Fruit fly (Drosophila melanogaster) whole organism, wandering third instar larva: ENCODE data around the gene B9d1.

Experiments used
- Abd-B ChIP-seq: fragments of >200 bp; optimal IDR thresholded peaks from 2 replicates; lab custom pipeline; 2017; ENCODE audit warnings: missing biosample characterization, missing genetic modification characterization
- CG32264 ChIP-seq: fragments of 200-800 bp; sonication (Bioruptor generic); optimal IDR thresholded peaks from 2 replicates; lab custom pipeline; 2016; ENCODE audit warnings: missing biosample characterization, missing genetic modification characterization
- CG9705 ChIP-seq: fragments of 200-800 bp; sonication (Bioruptor generic); optimal IDR thresholded peaks from 2 replicates; lab custom pipeline; 2018; ENCODE audit warnings: missing biosample characterization, mild to moderate bottlenecking, missing genetic modification characterization
- CrebA ChIP-seq: fragments of 200-800 bp; sonication (Bioruptor generic); optimal IDR thresholded peaks from 2 replicates; lab custom pipeline; 2016; ENCODE audit warnings: missing biosample characterization, mild to moderate bottlenecking, missing genetic modification characterization, borderline replicate concordance
- Dfd ChIP-seq: fragments of >200 bp; optimal IDR thresholded peaks from 2 replicates; lab custom pipeline; 2017; ENCODE audit warnings: missing biosample characterization, missing genetic modification characterization
- Dif ChIP-seq: fragments of 200-275, 200-300 bp; sonication (Bioruptor generic); optimal IDR thresholded peaks from 2 replicates; lab custom pipeline; 2018; ENCODE audit warnings: missing biosample characterization, missing genetic modification characterization; ENCODE audit not compliant: partially characterized antibody
- Hr78 ChIP-seq: fragments of >200 bp; optimal IDR thresholded peaks from 2 replicates; lab custom pipeline; 2017; ENCODE audit warnings: missing biosample characterization, missing genetic modification characterization
- Hr83 ChIP-seq: fragments of 200-300 bp; sonication (Bioruptor generic); optimal IDR thresholded peaks from 2 replicates; lab custom pipeline; 2016; ENCODE audit warnings: missing biosample characterization, mild to moderate bottlenecking, missing genetic modification characterization, moderate library complexity; ENCODE audit not compliant: poor library complexity, severe bottlenecking
- Jra ChIP-seq: sonication (Bioruptor generic); optimal IDR thresholded peaks from 2 replicates; lab custom pipeline; 2016; ENCODE audit warnings: missing biosample characterization, missing genetic modification characterization
- Mio ChIP-seq: sonication (Bioruptor generic); optimal IDR thresholded peaks from 2 replicates; lab custom pipeline; 2016; ENCODE audit warnings: missing biosample characterization, missing genetic modification characterization
- OdsH ChIP-seq: fragments of 200-800 bp; sonication (Bioruptor generic); optimal IDR thresholded peaks from 2 replicates; lab custom pipeline; 2016; ENCODE audit warnings: missing biosample characterization, mild to moderate bottlenecking, missing genetic modification characterization
- Sp1 ChIP-seq: fragments of 200-800 bp; sonication (Bioruptor generic); optimal IDR thresholded peaks from 3 replicates; lab custom pipeline; 2019; ENCODE audit warnings: missing biosample characterization, mild to moderate bottlenecking, missing genetic modification characterization, moderate library complexity
- br ChIP-seq: fragments of 200-800 bp; sonication (Bioruptor generic); optimal IDR thresholded peaks from 2 replicates; lab custom pipeline; 2016; ENCODE audit warnings: missing biosample characterization, missing genetic modification characterization
- brk ChIP-seq: fragments of 200-800 bp; sonication (Bioruptor generic); optimal IDR thresholded peaks from 2 replicates; lab custom pipeline; 2016; ENCODE audit warnings: missing biosample characterization, mild to moderate bottlenecking, missing genetic modification characterization
- dl ChIP-seq, 2 experiments: fragments of 175-275, 200-275 bp in 1 of 2; fragments of 200-275 bp in 1 of 2; sonication (Bioruptor generic); optimal IDR thresholded peaks; lab custom pipeline; 2018; ENCODE audit warnings: mild to moderate bottlenecking in 2 of 2, missing biosample characterization in 2 of 2, missing genetic modification characterization in 2 of 2, moderate library complexity in 2 of 2; ENCODE audit not compliant: partially characterized antibody in 2 of 2, insufficient read depth in 1 of 2
- dmrt93B ChIP-seq: fragments of 200-800 bp; sonication (Bioruptor generic); optimal IDR thresholded peaks from 2 replicates; lab custom pipeline; 2018; ENCODE audit warnings: missing biosample characterization, mild to moderate bottlenecking, missing genetic modification characterization
- dsf ChIP-seq: sonication (Bioruptor generic); optimal IDR thresholded peaks from 2 replicates; lab custom pipeline; 2016; ENCODE audit warnings: missing biosample characterization, missing genetic modification characterization, borderline replicate concordance
- ey ChIP-seq: fragments of 200-800 bp; sonication (Bioruptor generic); optimal IDR thresholded peaks from 2 replicates; lab custom pipeline; 2016; ENCODE audit warnings: missing biosample characterization, missing genetic modification characterization
- foxo ChIP-seq, 2 experiments: fragments of 200-800 bp; sonication (Bioruptor generic); optimal IDR thresholded peaks; 2 replicates in 1 of 2; 3 replicates in 1 of 2; lab custom pipeline; 2016 to 2017; ENCODE audit warnings: missing biosample characterization in 2 of 2, missing genetic modification characterization in 2 of 2
- fru ChIP-seq: fragments of 200-800 bp; sonication (Bioruptor generic); optimal IDR thresholded peaks from 3 replicates; lab custom pipeline; 2016; ENCODE audit warnings: missing biosample characterization, mild to moderate bottlenecking, missing genetic modification characterization
- jim ChIP-seq: fragments of 175-275, 200-325 bp; sonication (Bioruptor generic); optimal IDR thresholded peaks from 2 replicates; lab custom pipeline; 2016; ENCODE audit warnings: missing biosample characterization, mild to moderate bottlenecking, missing genetic modification characterization
- lola ChIP-seq: fragments of >200 bp; optimal IDR thresholded peaks from 2 replicates; lab custom pipeline; 2017; ENCODE audit warnings: missing biosample characterization, missing genetic modification characterization
- pan ChIP-seq: fragments of >200 bp; optimal IDR thresholded peaks from 2 replicates; lab custom pipeline; 2017
- psq ChIP-seq: fragments of 200-800 bp; sonication (Bioruptor generic); optimal IDR thresholded peaks from 3 replicates; lab custom pipeline; 2017; ENCODE audit warnings: missing biosample characterization, mild to moderate bottlenecking, missing genetic modification characterization, moderate library complexity
- rgr ChIP-seq: fragments of 200-800 bp; sonication (Bioruptor generic); optimal IDR thresholded peaks from 3 replicates; lab custom pipeline; 2016; ENCODE audit warnings: missing biosample characterization, mild to moderate bottlenecking, missing genetic modification characterization
- sage ChIP-seq: fragments of 200-800 bp; sonication (Bioruptor generic); optimal IDR thresholded peaks from 2 replicates; lab custom pipeline; 2016; ENCODE audit warnings: missing biosample characterization, mild to moderate bottlenecking, missing genetic modification characterization
- tai ChIP-seq: sonication (Bioruptor generic); optimal IDR thresholded peaks from 2 replicates; lab custom pipeline; 2016; ENCODE audit warnings: missing biosample characterization, missing genetic modification characterization
- usp ChIP-seq: fragments of >200 bp; optimal IDR thresholded peaks from 2 replicates; lab custom pipeline; 2017; ENCODE audit warnings: missing biosample characterization, missing genetic modification characterization
- woc ChIP-seq: sonication (Bioruptor generic); optimal IDR thresholded peaks from 2 replicates; lab custom pipeline; 2016; ENCODE audit warnings: missing biosample characterization, mild to moderate bottlenecking, missing genetic modification characterization

The B9d1 gene

DNA sequence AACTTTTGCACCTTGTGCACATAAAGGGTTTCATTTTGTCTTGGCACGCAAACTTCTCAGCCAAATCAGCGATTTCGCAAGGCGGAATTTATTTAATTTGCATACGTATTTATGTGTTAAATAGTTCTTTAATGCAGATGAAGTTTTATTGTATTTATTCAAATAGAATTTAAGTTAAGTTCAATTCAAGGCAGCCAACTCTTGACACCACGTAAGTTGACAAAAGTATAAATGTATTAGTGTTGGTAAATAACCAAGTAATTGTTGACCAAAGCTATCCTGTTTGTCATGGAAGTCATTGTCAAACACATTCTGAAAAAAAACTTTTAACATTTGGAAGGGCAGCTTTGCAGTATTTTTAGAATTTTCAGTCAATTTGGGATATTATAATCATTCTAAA is 12.6 kb downstream of the B9d1 start, which contains the start of gene maca:
maca (plus strand) TSS at position 301 of the 400 bp plus-strand sequence.
- TF ChIP-seq CG32264 (GFP tag; lab: Kevin White, UChicago) (no peak), brk (GFP tag; lab: Kevin White, UChicago) (no peak), woc (GFP tag; lab: Kevin White, UChicago) (no peak), dl (GFP tag; optimal IDR thresholded peaks at IDR 0.05; lab: Kevin White, UChicago; ENCODE audit: insufficient read depth in 1 of 2, partially characterized antibody in 2 of 2) (no peak), Dif (no peak), ey (GFP tag; lab: Kevin White, UChicago) (no peak), Sp1 (GFP tag; lab: Kevin White, UChicago) (no peak), psq (GFP tag; lab: Kevin White, UChicago) (no peak)

DNA sequence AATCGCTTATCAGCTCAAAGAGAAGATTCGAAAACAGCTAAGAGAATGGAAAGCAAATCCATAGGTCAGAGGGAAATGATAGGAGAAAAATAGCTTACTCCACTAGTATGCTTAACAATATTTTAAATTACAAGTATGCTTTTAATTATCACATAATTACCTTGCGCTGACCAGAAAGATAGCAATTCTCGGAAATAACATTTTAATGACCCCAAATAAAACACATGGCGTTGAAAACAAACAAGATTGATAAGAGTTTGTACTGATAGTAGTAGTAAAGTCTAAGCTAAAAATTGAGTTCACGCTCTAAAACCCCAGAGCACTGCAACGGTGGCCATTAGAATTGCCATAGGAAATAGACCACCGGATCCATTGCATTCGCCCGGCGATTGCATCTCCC is 26.1 kb downstream of the B9d1 start:
- TF ChIP-seq Jra (GFP tag; lab: Kevin White, UChicago) (no peak), usp (GFP tag; lab: Kevin White, UChicago) (no peak), fru (no peak), dmrt93B (GFP tag; lab: Kevin White, UChicago) (no peak), CG32264 (GFP tag; lab: Kevin White, UChicago) (no peak), Mio (no peak), CrebA (GFP tag; lab: Kevin White, UChicago) (no peak), sage (no peak), Hr83 (GFP tag; lab: Kevin White, UChicago) (no peak), Hr78 (GFP tag; lab: Kevin White, UChicago) (no peak), jim (GFP tag; lab: Kevin White, UChicago) (no peak), Abd-B (GFP tag; lab: Kevin White, UChicago) (no peak), psq (GFP tag; lab: Kevin White, UChicago) (no peak), ey (GFP tag; lab: Kevin White, UChicago) (no peak), dsf (GFP tag; lab: Kevin White, UChicago) (no peak), br (GFP tag; lab: Kevin White, UChicago) (no peak), pan (lab: Kevin White, UChicago) (no peak), Dfd (GFP tag; lab: Kevin White, UChicago) (no peak), brk (GFP tag; lab: Kevin White, UChicago) (no peak)

DNA sequence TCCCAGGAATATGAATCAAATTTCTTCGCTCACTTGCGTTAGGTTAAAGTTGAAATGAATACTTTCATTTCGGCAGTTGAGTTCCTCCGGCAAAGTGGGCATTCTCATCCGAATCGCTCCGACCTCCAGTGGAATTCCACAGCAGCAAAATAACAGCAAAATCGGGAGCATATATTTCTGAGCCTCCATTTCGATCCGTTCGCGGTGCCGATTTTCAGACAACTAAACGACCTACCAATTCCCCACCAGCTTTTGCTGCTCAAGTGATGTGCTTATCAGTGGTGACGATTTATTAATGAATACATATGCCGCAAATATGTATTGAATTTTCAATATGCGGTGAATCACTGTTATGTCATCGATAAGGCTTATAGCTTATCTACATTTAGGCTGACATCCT is 26.9 kb downstream of the B9d1 start, which contains the start of gene CG44014:
CG44014 (minus strand) TSS at position 256 of the 400 bp plus-strand sequence.
- no peak for TF ChIP-seq lola (GFP tag; lab: Kevin White, UChicago)
- TF ChIP-seq OdsH (GFP tag; lab: Kevin White, UChicago), result no peak
- no peak for TF ChIP-seq sage
- no peak for TF ChIP-seq woc (GFP tag; lab: Kevin White, UChicago)
- TF ChIP-seq fru, result no peak

DNA sequence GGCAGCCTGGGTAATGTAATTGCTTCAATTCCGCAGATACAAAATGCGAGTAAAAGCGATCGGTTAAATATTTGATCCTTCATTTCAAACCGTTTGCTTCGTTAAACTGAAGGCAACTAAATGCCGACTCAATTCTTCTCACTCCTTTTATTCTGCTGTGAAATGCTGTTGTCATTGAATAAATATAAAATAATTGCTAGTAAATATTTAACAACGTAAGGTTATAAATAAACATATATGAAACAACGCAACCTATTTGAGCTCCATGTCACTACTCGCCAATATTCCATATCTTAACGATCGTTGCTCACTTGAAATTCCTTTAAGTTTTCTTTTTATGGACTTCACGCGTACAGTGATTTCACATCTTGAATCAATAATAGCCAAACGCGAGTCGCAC is 28.1 kb downstream of the B9d1 start, which contains the start of gene CG44013:
CG44013 (minus strand) TSS at position 101 of the 400 bp plus-strand sequence.
- TF ChIP-seq dsf (GFP tag; lab: Kevin White, UChicago) (no peak), tai (GFP tag; lab: Kevin White, UChicago) (no peak), CG9705 (GFP tag; lab: Kevin White, UChicago) (no peak), foxo (GFP tag; optimal IDR thresholded peaks at IDR 0.05; lab: Kevin White, UChicago) (no peak), CG32264 (GFP tag; lab: Kevin White, UChicago) (no peak), Dfd (GFP tag; lab: Kevin White, UChicago) (no peak), rgr (GFP tag; lab: Kevin White, UChicago) (no peak), usp (GFP tag; lab: Kevin White, UChicago) (no peak)

DNA sequence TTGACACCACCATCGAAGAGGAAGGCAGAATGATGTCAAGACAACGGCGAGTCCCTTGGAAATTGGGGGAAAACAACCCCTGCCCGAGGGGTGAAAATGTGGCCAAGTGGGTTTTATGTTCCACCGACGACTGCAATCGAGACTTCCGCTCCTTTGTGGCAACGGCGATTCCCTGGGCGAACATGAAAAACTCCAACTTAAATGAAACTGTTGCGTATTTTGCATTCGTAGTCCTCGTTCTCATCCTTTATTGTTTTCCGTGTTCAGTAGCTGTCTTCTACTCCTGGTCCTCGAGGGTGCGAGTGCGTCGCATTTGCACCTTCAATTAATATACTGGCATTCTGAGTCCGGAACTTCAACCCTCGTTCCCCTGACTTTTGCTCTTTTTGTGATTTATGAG is 30.5 kb downstream of the B9d1 start:
- TF ChIP-seq pan (lab: Kevin White, UChicago) (no peak), jim (GFP tag; lab: Kevin White, UChicago) (no peak), Hr83 (GFP tag; lab: Kevin White, UChicago) (no peak), Mio (no peak)
